Fruit fly (Drosophila melanogaster): ENCODE measurements around the gene CG4592.

Gene CG4592

dm6 chr2L:9956993-9957652 is 35.7 kb downstream of the CG4592 start, which contains the start of the genes CG4658 and CG5846 (continued):
- TF ChIP-seq slbo (GFP tag; IDR thresholded peaks at IDR 0.05) (peak; percentile 95), pita (GFP tag; optimal IDR thresholded peaks at IDR 0.05) (no peak), crol (GFP tag; IDR thresholded peaks at IDR 0.05) (peak; percentile 39; the same call in 1 of the 2 replicates), knrl (GFP tag; IDR thresholded peaks at IDR 0.05; ENCODE audit: partially characterized antibody) (no peak; the same call in 2 of the 3 replicates), nerfin-1 (tag; optimal IDR thresholded peaks at IDR 0.05) (peak; percentile 86), Hr51 (GFP tag; optimal IDR thresholded peaks at IDR 0.05) (peak; percentile 74 to 96), CG11560 (tag; IDR thresholded peaks at IDR 0.05) (peak; percentile 78), H2.0 (GFP tag; IDR thresholded peaks at IDR 0.05) (peak; percentile 91), kay (GFP tag; optimal IDR thresholded peaks at IDR 0.05) (peak; percentile 92), corto (GFP tag; optimal IDR thresholded peaks at IDR 0.05) (peak; percentile 18), CG7928 (GFP tag; optimal IDR thresholded peaks at IDR 0.05) (peak; percentile 49), CG10321 (GFP tag; IDR thresholded peaks at IDR 0.05) (peak; percentile 62; the same call in 1 of the 2 replicates), CkIIα-i1 (GFP tag; IDR thresholded peaks at IDR 0.05) (no peak; the same call in 1 of the 2 replicates), ash1 (GFP tag; optimal IDR thresholded peaks at IDR 0.05) (no peak), amos (GFP tag; IDR thresholded peaks at IDR 0.05; ENCODE audit: partially characterized antibody) (no peak), PHDP (tag; optimal IDR thresholded peaks at IDR 0.05) (peak; percentile 97), Jarid2 (GFP tag; optimal IDR thresholded peaks at IDR 0.05) (no peak), CG9876 (GFP tag; optimal IDR thresholded peaks at IDR 0.05) (peak; percentile 50), Fer3 (tag; optimal IDR thresholded peaks at IDR 0.05) (peak; percentile 94), unc-4 (GFP tag; IDR thresholded peaks at IDR 0.05; ENCODE audit: partially characterized antibody) (no peak), CG17385 (GFP tag; optimal IDR thresholded peaks at IDR 0.05) (peak; percentile 88), CG16863 (GFP tag; optimal IDR thresholded peaks at IDR 0.05) (peak; percentile 87), CG6854 (GFP tag; optimal IDR thresholded peaks at IDR 0.05) (peak; percentile 78), CG2129 (GFP tag; IDR thresholded peaks at IDR 0.05; ENCODE audit: partially characterized antibody) (no peak), Adf1 (GFP tag; IDR thresholded peaks at IDR 0.05) (peak; percentile 77), gcm2 (GFP tag; optimal IDR thresholded peaks at IDR 0.05) (peak; percentile 25), fd3F (GFP tag; optimal IDR thresholded peaks at IDR 0.05) (peak; percentile 92), pnt (GFP tag; optimal IDR thresholded peaks at IDR 0.05) (peak; percentile 58), Bdp1 (GFP tag; optimal IDR thresholded peaks at IDR 0.05) (peak; percentile 80), CG11695 (GFP tag; IDR thresholded peaks at IDR 0.05) (peak; percentile 96), CG18262 (tag; optimal IDR thresholded peaks at IDR 0.05) (peak; percentile 97), zen2 (GFP tag; IDR thresholded peaks at IDR 0.05; ENCODE audit: partially characterized antibody) (no peak), twi (tag; optimal IDR thresholded peaks at IDR 0.05) (peak; percentile 82), Pdp1 (GFP tag; optimal IDR thresholded peaks at IDR 0.05) (peak; percentile 85 to 87), CG3995 (GFP tag; optimal IDR thresholded peaks at IDR 0.05) (peak; percentile 36), CG31224 (GFP tag; IDR thresholded peaks at IDR 0.05) (peak; percentile 90), MTF-1 (GFP tag; optimal IDR thresholded peaks at IDR 0.05; ENCODE audit: borderline replicate concordance) (peak; percentile 77), eyg (GFP tag; optimal IDR thresholded peaks at IDR 0.05) (no peak), salm (tag; optimal IDR thresholded peaks at IDR 0.05) (peak; percentile 91), Spps (tag; optimal IDR thresholded peaks at IDR 0.05) (peak; percentile 94), fd64A (GFP tag; optimal IDR thresholded peaks at IDR 0.05) (no peak), CG14014 (GFP tag; IDR thresholded peaks at IDR 0.05) (peak; percentile 92), CG12942 (GFP tag; optimal IDR thresholded peaks at IDR 0.05) (peak; percentile 94), eve (GFP tag; optimal IDR thresholded peaks at IDR 0.05) (no peak), bcd (GFP tag; optimal IDR thresholded peaks at IDR 0.05) (peak; percentile 93), CG18619 (GFP tag; optimal IDR thresholded peaks at IDR 0.05) (peak; percentile 87), gcm (GFP tag; optimal IDR thresholded peaks at IDR 0.05) (peak; percentile 96), E2f1 (GFP tag; IDR thresholded peaks at IDR 0.05) (peak; percentile 96), CG5245 (GFP tag; optimal IDR thresholded peaks at IDR 0.05) (peak; percentile 86)
